Worm (Caenorhabditis elegans) whole organism, L2 larva: ENCODE data around the gene egl-20.

ENCODE experiments used
- C34F6.9 ChIP-seq: fragments of 150-350 bp; optimal IDR thresholded peaks from 2 replicates; lab custom pipeline; 2014; ENCODE audit warnings: missing biosample characterization, missing genetic modification characterization
- R02D3.7 ChIP-seq: fragments of 150-350 bp; optimal IDR thresholded peaks from 2 replicates; lab custom pipeline; 2014; ENCODE audit warnings: missing biosample characterization, missing genetic modification characterization
- ZK546.5 ChIP-seq: sonication (generic microtip); optimal IDR thresholded peaks from 2 replicates; lab custom pipeline; 2017; ENCODE audit warnings: missing biosample characterization, missing genetic modification characterization
- ama-1 ChIP-seq: fragments of 150-350 bp; optimal IDR thresholded peaks from 2 replicates; lab custom pipeline; 2018; ENCODE audit warnings: inconsistent platforms
- blmp-1 ChIP-seq: sonication (generic microtip); optimal IDR thresholded peaks from 2 replicates; lab custom pipeline; 2017; ENCODE audit warnings: missing genetic modification characterization, mild to moderate bottlenecking, missing compliant biosample characterization, antibody characterized with exemption, moderate library complexity; ENCODE audit not compliant: insufficient read depth
- egl-27 ChIP-seq: sonication (generic microtip); optimal IDR thresholded peaks from 3 replicates; lab custom pipeline; 2017; ENCODE audit warnings: missing biosample characterization, missing genetic modification reagents, missing genetic modification characterization
- elt-1 ChIP-seq: fragments of 150-350 bp; optimal IDR thresholded peaks from 2 replicates; lab custom pipeline; 2014; ENCODE audit warnings: missing biosample characterization, missing genetic modification characterization
- lin-11 ChIP-seq: fragments of 150-350 bp; sonication (generic microtip); optimal IDR thresholded peaks from 2 replicates; lab custom pipeline; 2014; ENCODE audit warnings: missing biosample characterization, missing genetic modification characterization, inconsistent platforms, mixed read lengths
- lsy-2 ChIP-seq, 2 experiments: fragments of 150-350 bp in 1 of 2; sonication (generic microtip) in 1 of 2; optimal IDR thresholded peaks; 2 replicates each; lab custom pipeline; 2014 to 2017; ENCODE audit warnings: missing biosample characterization in 2 of 2, missing genetic modification characterization in 2 of 2
- nhr-11 ChIP-seq: fragments of 150-350 bp; optimal IDR thresholded peaks from 2 replicates; lab custom pipeline; 2014; ENCODE audit warnings: missing biosample characterization, missing genetic modification characterization
- nhr-12 ChIP-seq: fragments of 150-350 bp; optimal IDR thresholded peaks from 2 replicates; lab custom pipeline; 2014; ENCODE audit warnings: missing biosample characterization, missing genetic modification characterization
- snpc-4 ChIP-seq: fragments of 150-350 bp; optimal IDR thresholded peaks from 2 replicates; lab custom pipeline; 2014; ENCODE audit warnings: missing biosample characterization, missing genetic modification characterization
- unc-62 ChIP-seq: fragments of 150-350 bp; optimal IDR thresholded peaks from 2 replicates; lab custom pipeline; 2014; ENCODE audit warnings: missing biosample characterization, missing genetic modification reagents, missing genetic modification characterization

DNA sequence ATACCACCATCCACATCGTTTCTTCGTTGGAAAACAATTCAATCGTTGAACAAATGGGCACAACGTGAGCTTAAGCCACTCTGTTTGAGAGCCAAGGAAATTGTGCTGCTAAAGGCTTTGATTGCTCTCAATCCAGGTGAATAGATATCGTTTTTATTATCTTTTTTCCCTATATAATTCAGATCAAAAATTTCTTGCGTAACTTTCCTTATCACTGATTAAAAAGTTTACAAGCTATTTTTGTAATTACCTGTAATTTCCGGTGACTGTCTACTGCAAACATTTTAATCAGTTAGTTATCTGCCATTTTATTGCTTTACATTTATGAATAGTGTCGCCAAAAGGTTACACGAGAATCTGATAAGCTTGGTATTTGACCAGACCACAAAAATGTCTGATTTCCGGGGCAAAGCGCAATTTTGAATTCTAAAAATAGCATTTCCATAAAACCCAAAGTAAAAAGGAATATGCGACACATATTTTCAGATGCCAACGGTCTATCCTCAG, 52.6 kb downstream of the egl-20 start:
- no peak for TF ChIP-seq C34F6.9 (tag; lab: Kevin White, UChicago)
- TF ChIP-seq lin-11 (tag; lab: Kevin White, UChicago), result no peak
- no peak for TF ChIP-seq ama-1 (lab: Kevin White, UChicago)
- no peak for TF ChIP-seq lsy-2 (tag; optimal IDR thresholded peaks at IDR 0.05; lab: Kevin White, UChicago)
- no peak for TF ChIP-seq unc-62 (GFP tag; lab: Kevin White, UChicago)
- TF ChIP-seq R02D3.7 (tag; lab: Kevin White, UChicago), result no peak
- TF ChIP-seq nhr-12, result no peak
- TF ChIP-seq elt-1, result no peak
- TF ChIP-seq ZK546.5 (tag; lab: Kevin White, UChicago), result no peak
- TF ChIP-seq blmp-1 (tag; lab: Kevin White, UChicago), result no peak
- TF ChIP-seq snpc-4 (tag; lab: Kevin White, UChicago), result no peak
- TF ChIP-seq egl-27 (tag; lab: Kevin White, UChicago), result peak; percentile 1
- TF ChIP-seq nhr-11, result no peak
